Worm (Caenorhabditis elegans) whole organism, late embryonic: ENCODE data around the gene him-4.

ENCODE experiments used
- C38D4.7 ChIP-seq: fragments of 200-800 bp; sonication (Bioruptor generic); optimal IDR thresholded peaks from 2 replicates; lab custom pipeline; 2018; ENCODE audit warnings: mild to moderate bottlenecking, missing genetic modification characterization, moderate library complexity, missing compliant biosample characterization
- F13H6.1 ChIP-seq: sonication (generic microtip); optimal IDR thresholded peaks from 2 replicates; lab custom pipeline; 2016; ENCODE audit warnings: missing genetic modification characterization, missing compliant biosample characterization
- K09A11.1 ChIP-seq: sonication (generic microtip); optimal IDR thresholded peaks from 2 replicates; lab custom pipeline; 2017; ENCODE audit warnings: antibody characterized with exemption, mild to moderate bottlenecking, missing genetic modification characterization, missing compliant biosample characterization; ENCODE audit not compliant: insufficient read depth
- Y22D7AL.16 ChIP-seq: sonication (generic microtip); optimal IDR thresholded peaks from 2 replicates; lab custom pipeline; 2016; ENCODE audit warnings: missing genetic modification characterization, missing compliant biosample characterization
- ahr-1 ChIP-seq: sonication (generic microtip); optimal IDR thresholded peaks from 2 replicates; lab custom pipeline; 2016; ENCODE audit warnings: missing genetic modification characterization, missing compliant biosample characterization
- ama-1 ChIP-seq: fragments of 150-350 bp; optimal IDR thresholded peaks from 2 replicates; lab custom pipeline; 2014
- ceh-14 ChIP-seq: sonication (generic microtip); optimal IDR thresholded peaks from 2 replicates; lab custom pipeline; 2016; ENCODE audit warnings: missing genotype, missing genetic modification characterization, missing compliant biosample characterization
- ceh-18 ChIP-seq: sonication (generic microtip); optimal IDR thresholded peaks from 2 replicates; lab custom pipeline; 2016; ENCODE audit warnings: missing genetic modification characterization, missing compliant biosample characterization
- ceh-2 ChIP-seq: sonication (generic microtip); optimal IDR thresholded peaks from 2 replicates; lab custom pipeline; 2016; ENCODE audit warnings: missing genotype, missing genetic modification characterization, missing compliant biosample characterization
- ceh-22 ChIP-seq: sonication (generic microtip); optimal IDR thresholded peaks from 2 replicates; lab custom pipeline; 2017; ENCODE audit warnings: missing biosample characterization, missing genetic modification characterization
- ceh-31 ChIP-seq: sonication (generic microtip); optimal IDR thresholded peaks from 2 replicates; lab custom pipeline; 2016; ENCODE audit warnings: missing genetic modification characterization, missing compliant biosample characterization
- ceh-6 ChIP-seq: fragments of 200-800 bp; sonication (Bioruptor generic); optimal IDR thresholded peaks from 2 replicates; lab custom pipeline; 2018; ENCODE audit warnings: mild to moderate bottlenecking, missing genetic modification characterization, missing compliant biosample characterization
- elt-2 ChIP-seq: sonication (generic microtip); optimal IDR thresholded peaks from 2 replicates; lab custom pipeline; 2016; ENCODE audit warnings: missing genetic modification reagents, missing genetic modification characterization, missing compliant biosample characterization
- elt-4 ChIP-seq: sonication (generic microtip); optimal IDR thresholded peaks from 2 replicates; lab custom pipeline; 2016; ENCODE audit warnings: missing genetic modification characterization, missing compliant biosample characterization
- ets-4 ChIP-seq: sonication (generic microtip); optimal IDR thresholded peaks from 2 replicates; lab custom pipeline; 2016; ENCODE audit warnings: missing genetic modification characterization, missing compliant biosample characterization
- eyg-1 ChIP-seq: sonication (generic microtip); optimal IDR thresholded peaks from 2 replicates; lab custom pipeline; 2016; ENCODE audit warnings: missing genotype, missing genetic modification characterization, missing compliant biosample characterization
- fax-1 ChIP-seq: sonication (generic microtip); optimal IDR thresholded peaks from 2 replicates; lab custom pipeline; 2016; ENCODE audit warnings: missing genotype, missing genetic modification characterization, missing compliant biosample characterization
- gmeb-2 ChIP-seq: sonication (generic microtip); optimal IDR thresholded peaks from 2 replicates; lab custom pipeline; 2016; ENCODE audit warnings: missing genetic modification characterization, inconsistent platforms, missing compliant biosample characterization
- lim-6 ChIP-seq: sonication (generic microtip); optimal IDR thresholded peaks from 2 replicates; lab custom pipeline; 2016; ENCODE audit warnings: missing genetic modification characterization, missing compliant biosample characterization
- lin-11 ChIP-seq: fragments of 200-800 bp; sonication (Bioruptor generic); optimal IDR thresholded peaks from 2 replicates; lab custom pipeline; 2018; ENCODE audit warnings: mild to moderate bottlenecking, missing genetic modification characterization, missing compliant biosample characterization
- madf-2 ChIP-seq: sonication (generic microtip); optimal IDR thresholded peaks from 2 replicates; lab custom pipeline; 2017; ENCODE audit warnings: missing genetic modification characterization, missing compliant biosample characterization
- pha-2 ChIP-seq: sonication (generic microtip); optimal IDR thresholded peaks from 2 replicates; lab custom pipeline; 2017; ENCODE audit warnings: mild to moderate bottlenecking, missing genetic modification characterization, missing compliant biosample characterization
- pha-4 ChIP-seq: fragments of 150-350 bp; optimal IDR thresholded peaks from 2 replicates; lab custom pipeline; 2018; ENCODE audit warnings: missing biosample characterization, missing genetic modification reagents, missing genetic modification characterization
- pqm-1 ChIP-seq: sonication (generic microtip); optimal IDR thresholded peaks from 2 replicates; lab custom pipeline; 2016; ENCODE audit warnings: missing genetic modification characterization, missing compliant biosample characterization
- pros-1 ChIP-seq: fragments of 150-350 bp; optimal IDR thresholded peaks from 2 replicates; lab custom pipeline; 2014; ENCODE audit warnings: missing biosample characterization, missing genetic modification reagents, missing genetic modification characterization
- syd-9 ChIP-seq: sonication (generic microtip); optimal IDR thresholded peaks from 2 replicates; lab custom pipeline; 2016; ENCODE audit warnings: mild to moderate bottlenecking, missing genetic modification characterization, moderate library complexity, missing compliant biosample characterization
- tbx-7 ChIP-seq: sonication (generic microtip); optimal IDR thresholded peaks from 2 replicates; lab custom pipeline; 2016; ENCODE audit warnings: missing genotype, missing genetic modification characterization, missing compliant biosample characterization
- ttx-3 ChIP-seq: sonication (generic microtip); optimal IDR thresholded peaks from 2 replicates; lab custom pipeline; 2016; ENCODE audit warnings: missing genetic modification reagents, missing genetic modification characterization, missing compliant biosample characterization
- unc-3 ChIP-seq, 2 experiments: fragments of 200-800 bp in 1 of 2; sonication (Bioruptor generic) in 1 of 2; sonication (generic microtip) in 1 of 2; conservative IDR thresholded peaks in 1 of 2; optimal IDR thresholded peaks in 1 of 2; 2 replicates each; pipeline versions ENCODE4 v1.3.6 to Lab custom; 2016 to 2022; ENCODE audit warnings: missing compliant biosample characterization in 2 of 2, missing genetic modification characterization in 2 of 2, missing genetic modification reagents in 1 of 2
- unc-42 ChIP-seq: sonication (generic microtip); optimal IDR thresholded peaks from 2 replicates; lab custom pipeline; 2016; ENCODE audit warnings: missing genotype, missing genetic modification characterization, missing compliant biosample characterization
- unc-86 ChIP-seq: sonication (generic microtip); optimal IDR thresholded peaks from 2 replicates; lab custom pipeline; 2016; ENCODE audit warnings: missing genetic modification characterization, missing compliant biosample characterization
- zip-5 ChIP-seq: sonication (generic microtip); optimal IDR thresholded peaks from 2 replicates; lab custom pipeline; 2016; ENCODE audit warnings: missing genetic modification characterization, missing compliant biosample characterization
- ztf-16 ChIP-seq: sonication (generic microtip); optimal IDR thresholded peaks from 2 replicates; lab custom pipeline; 2017; ENCODE audit warnings: missing genetic modification characterization, missing compliant biosample characterization

him-4 gene

DNA sequence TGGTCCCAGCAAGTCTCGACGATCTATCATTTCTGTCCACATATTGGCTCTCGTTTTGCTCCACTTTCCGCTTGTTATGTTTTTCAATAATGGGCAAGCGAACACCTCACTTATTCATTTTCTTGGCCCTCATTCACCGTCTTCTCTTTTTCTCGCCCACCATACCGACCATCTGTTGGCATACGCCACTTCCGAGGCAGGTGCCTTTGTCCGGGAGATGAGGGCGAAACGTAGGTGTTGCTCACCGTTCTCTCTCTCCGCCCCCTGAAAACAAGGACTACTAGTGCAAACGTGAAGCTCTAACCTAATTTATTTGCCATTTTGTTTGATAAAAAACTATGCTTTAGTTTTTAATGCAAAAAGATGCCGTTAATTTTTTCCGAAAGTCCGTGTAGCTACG is 19.7 kb upstream of the him-4 start:
- TF ChIP-seq eyg-1 (tag; lab: Kevin White, UChicago) (no peak), C38D4.7 (no peak)

DNA sequence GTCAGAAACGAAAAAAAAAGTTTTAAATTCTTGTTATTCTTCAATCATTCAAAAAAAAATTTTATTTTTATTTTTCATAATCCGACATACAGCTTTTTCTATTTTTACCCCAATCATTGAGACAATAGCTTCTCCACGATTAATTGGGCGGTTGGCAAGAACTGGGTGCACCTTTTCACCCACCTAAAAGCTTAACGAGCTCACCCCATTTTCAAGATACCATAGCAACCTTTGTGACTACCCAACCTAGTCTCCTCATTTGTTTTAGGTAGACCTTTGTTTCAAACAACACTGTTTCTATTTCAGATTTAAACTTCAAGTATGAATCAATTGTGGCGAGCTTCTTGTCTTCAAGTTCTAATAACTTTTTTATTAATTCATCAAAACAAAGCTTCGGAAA is 19.0 kb upstream of the him-4 start, which contains the start of gene dyf-7:
Gene dyf-7 (plus strand): TSS at position 301 of the 400 bp plus-strand sequence.
- no peak for TF ChIP-seq ceh-31 (tag; lab: Kevin White, UChicago)
- no peak for TF ChIP-seq ceh-2 (tag; lab: Kevin White, UChicago)
- no peak for TF ChIP-seq ceh-22 (tag; lab: Kevin White, UChicago)
- TF ChIP-seq unc-42, result no peak
- no peak for TF ChIP-seq tbx-7
- no peak for TF ChIP-seq Y22D7AL.16 (tag; lab: Kevin White, UChicago)
- TF ChIP-seq, all 69 proteins: peak for 0

DNA sequence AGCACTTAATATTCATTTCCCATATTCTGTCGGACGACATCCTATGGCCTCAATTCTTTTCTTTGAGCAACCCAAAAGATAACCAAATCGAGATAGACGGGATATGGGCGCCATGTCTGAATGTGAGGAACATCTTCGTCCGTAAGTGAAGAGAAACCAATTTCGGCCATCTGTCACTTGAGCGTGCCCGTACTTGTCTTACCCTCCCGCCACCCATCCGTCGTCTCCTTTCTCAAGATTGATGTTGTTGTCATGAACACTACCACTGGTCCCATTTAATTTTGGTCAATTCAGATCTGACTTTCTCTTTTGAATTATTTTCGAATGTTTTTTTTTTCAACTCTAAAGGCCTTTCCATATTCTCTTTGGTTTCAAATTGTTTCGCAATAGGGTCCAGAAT is 14.6 kb upstream of the him-4 start:
- TF ChIP-seq unc-42 (peak; percentile 12), gmeb-2 (tag; lab: Kevin White, UChicago) (no peak)

DNA sequence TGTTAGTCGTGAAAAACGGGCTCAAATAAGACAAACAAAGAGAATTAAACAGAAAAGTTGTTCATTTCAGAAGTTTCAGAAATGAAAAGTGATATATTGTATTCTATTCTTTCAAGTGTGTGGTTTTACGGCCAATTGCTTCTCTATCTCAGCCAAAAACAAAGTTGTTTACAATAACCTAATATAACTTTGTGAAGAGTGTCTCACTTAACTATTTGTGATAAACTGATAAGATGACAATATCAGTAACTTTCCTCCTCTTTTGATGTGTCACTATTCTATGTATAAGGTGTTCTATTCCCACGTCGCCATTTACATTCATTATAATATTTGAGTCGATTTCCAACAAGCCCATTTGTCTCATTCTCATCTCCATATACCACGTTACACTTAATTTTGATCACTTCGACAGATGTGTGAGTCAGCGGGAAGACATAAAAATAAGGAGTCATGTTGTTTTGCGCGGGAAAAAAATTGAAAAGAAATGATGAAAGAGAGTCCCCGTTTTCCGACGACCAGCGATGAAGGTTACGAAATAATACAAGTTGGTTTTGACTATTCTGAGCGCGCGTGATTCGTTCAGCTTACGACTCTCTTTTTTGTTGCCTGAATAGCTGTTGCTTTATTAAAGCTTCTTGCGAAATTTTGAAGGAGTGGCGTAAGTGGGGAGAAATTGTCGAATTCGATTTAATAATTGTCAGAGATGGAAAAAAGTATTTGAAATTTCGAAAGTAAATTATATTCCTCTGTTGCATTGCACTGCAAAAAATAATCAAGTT is 11.9 kb upstream of the him-4 start:
- TF ChIP-seq elt-2 (tag; lab: Kevin White, UChicago), result peak; percentile 35
- no peak for TF ChIP-seq fax-1 (tag; lab: Kevin White, UChicago)
- TF ChIP-seq ceh-2 (tag; lab: Kevin White, UChicago), result no peak
- TF ChIP-seq ceh-6, result no peak
- peak; percentile 53 for TF ChIP-seq unc-42
- TF ChIP-seq lin-11 (tag; lab: Kevin White, UChicago), result no peak

DNA sequence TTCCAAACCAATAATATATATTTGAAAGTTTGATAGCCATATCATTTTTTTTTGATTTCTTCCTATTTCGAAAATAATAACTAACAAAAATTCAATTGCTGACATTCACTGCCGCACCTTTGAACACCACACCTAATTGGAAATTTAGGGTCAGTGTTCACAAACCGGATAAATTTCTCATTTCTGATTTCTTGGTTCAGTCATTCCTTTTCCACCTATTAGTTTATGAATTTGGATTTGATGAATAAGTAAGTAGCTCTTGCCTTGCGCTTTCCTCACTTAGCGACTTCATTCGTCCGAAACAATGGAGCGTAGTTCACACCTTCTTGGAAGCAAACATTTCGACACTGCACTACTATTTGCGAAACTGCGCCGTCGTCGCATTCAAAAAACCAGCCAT is 11.3 kb upstream of the him-4 start, which contains the start of gene F15G9.1:
Gene F15G9.1 (plus strand): TSS at position 301 of the 400 bp plus-strand sequence.
- TF ChIP-seq eyg-1 (tag; lab: Kevin White, UChicago) (no peak), pha-4 (no peak), zip-5 (tag; lab: Kevin White, UChicago) (no peak), ahr-1 (no peak), K09A11.1 (tag; lab: Kevin White, UChicago) (no peak), unc-3 (GFP tag; conservative IDR thresholded peaks at IDR 0.05; lab: Robert Waterston, UW) (no peak), unc-3 (tag; optimal IDR thresholded peaks at IDR 0.05; lab: Kevin White, UChicago) (no peak), pqm-1 (tag; lab: Kevin White, UChicago) (no peak), ceh-14 (tag; lab: Kevin White, UChicago) (no peak), madf-2 (tag; lab: Kevin White, UChicago) (no peak), F13H6.1 (no peak), ztf-16 (tag; lab: Kevin White, UChicago) (no peak), pha-2 (no peak), C38D4.7 (no peak), unc-42 (no peak)

DNA sequence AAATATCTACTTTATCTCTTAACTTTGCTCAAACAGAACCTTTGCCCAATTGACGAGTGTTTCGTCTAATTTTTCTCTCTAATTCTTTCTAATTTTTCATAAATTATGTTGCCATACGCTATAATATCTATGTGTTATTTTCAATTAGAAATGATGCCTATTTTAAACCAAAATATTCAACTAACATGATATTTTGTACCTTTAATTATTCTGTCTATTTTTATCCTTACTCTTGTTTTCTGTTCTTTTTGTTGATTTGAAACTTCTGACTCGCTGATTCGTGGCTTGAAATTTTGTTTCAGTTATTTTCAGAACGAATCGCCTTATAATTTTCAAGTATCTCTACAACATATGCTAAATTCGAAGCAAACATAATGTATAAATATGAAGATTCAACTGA is 7.9 kb upstream of the him-4 start, which contains the start of gene F15G9.6:
Gene F15G9.6 (plus strand): TSS at position 301 of the 400 bp plus-strand sequence.
- TF ChIP-seq lim-6 (tag; lab: Kevin White, UChicago) (no peak), elt-4 (tag; lab: Kevin White, UChicago) (no peak), lin-11 (tag; lab: Kevin White, UChicago) (no peak), gmeb-2 (tag; lab: Kevin White, UChicago) (no peak), pros-1 (no peak), unc-86 (no peak), ets-4 (tag; lab: Kevin White, UChicago) (no peak), ceh-18 (tag; lab: Kevin White, UChicago) (no peak), elt-2 (tag; lab: Kevin White, UChicago) (no peak), pha-2 (no peak), ttx-3 (tag; lab: Kevin White, UChicago) (no peak), ceh-2 (tag; lab: Kevin White, UChicago) (no peak), ama-1 (no peak), syd-9 (tag; lab: Kevin White, UChicago) (no peak)
